Fruit fly (Drosophila melanogaster) whole organism, embryonic: ENCODE data around the gene CG43116.

Experiments
- B-H1 ChIP-seq: fragments of 200-800 bp; sonication (Bioruptor generic); IDR thresholded peaks from 3 replicates; pipeline ENCODE4 v1.3.6; 2022; ENCODE audit warnings: missing biosample characterization, missing genetic modification characterization
- B-H2 ChIP-seq: fragments of 200-800 bp; sonication (Bioruptor generic); optimal IDR thresholded peaks from 2 replicates; lab custom pipeline; 2018; ENCODE audit warnings: missing biosample characterization, mild to moderate bottlenecking, missing genetic modification characterization
- BtbVII ChIP-seq: fragments of 200-800 bp; sonication (Bioruptor generic); optimal IDR thresholded peaks from 3 replicates; lab custom pipeline; 2017; ENCODE audit warnings: missing biosample characterization, mild to moderate bottlenecking, missing genetic modification characterization
- CG10543 ChIP-seq: fragments of 200-800 bp; sonication (Bioruptor generic); optimal IDR thresholded peaks from 3 replicates; lab custom pipeline; 2017; ENCODE audit warnings: missing biosample characterization, mild to moderate bottlenecking, missing genetic modification characterization, moderate library complexity
- CG10979 ChIP-seq: fragments of 200-800 bp; sonication (Bioruptor generic); optimal IDR thresholded peaks from 2 replicates; lab custom pipeline; 2018; ENCODE audit warnings: missing biosample characterization, mild to moderate bottlenecking, missing genetic modification characterization, moderate library complexity
- CG11398 ChIP-seq: fragments of 200-800 bp; sonication (Bioruptor generic); optimal IDR thresholded peaks from 2 replicates; lab custom pipeline; 2016; ENCODE audit warnings: missing biosample characterization, missing genetic modification characterization
- CG16815 ChIP-seq: fragments of 200-800 bp; sonication (Bioruptor generic); optimal IDR thresholded peaks from 3 replicates; lab custom pipeline; 2017; ENCODE audit warnings: missing biosample characterization, mild to moderate bottlenecking, missing genetic modification characterization
- CG17186 ChIP-seq: fragments of 200-800 bp; sonication (Bioruptor generic); optimal IDR thresholded peaks from 3 replicates; lab custom pipeline; 2017; ENCODE audit warnings: missing biosample characterization, missing genetic modification reagents, missing genetic modification characterization
- CG17359 ChIP-seq: fragments of 200-800 bp; sonication (Bioruptor generic); optimal IDR thresholded peaks from 3 replicates; lab custom pipeline; 2018; ENCODE audit warnings: missing biosample characterization, mild to moderate bottlenecking, missing genetic modification characterization, moderate library complexity
- CG17385 ChIP-seq: fragments of 200-800 bp; sonication (Bioruptor generic); optimal IDR thresholded peaks from 3 replicates; lab custom pipeline; 2018; ENCODE audit warnings: missing biosample characterization, mild to moderate bottlenecking, missing genetic modification characterization
- CG33557 ChIP-seq: fragments of 200-800 bp; sonication (Bioruptor generic); optimal IDR thresholded peaks from 2 replicates; lab custom pipeline; 2019; ENCODE audit warnings: missing biosample characterization, mild to moderate bottlenecking, missing genetic modification characterization, moderate library complexity
- CG4328 ChIP-seq: fragments of 200-800 bp; sonication (Bioruptor generic); optimal IDR thresholded peaks from 3 replicates; lab custom pipeline; 2017; ENCODE audit warnings: missing biosample characterization, missing genetic modification reagents, missing genetic modification characterization
- CG5245 ChIP-seq: fragments of 200-800 bp; sonication (Bioruptor generic); optimal IDR thresholded peaks from 3 replicates; lab custom pipeline; 2016; ENCODE audit warnings: missing biosample characterization, missing genetic modification characterization
- CG7372 ChIP-seq: fragments of 200-800 bp; sonication (Bioruptor generic); IDR thresholded peaks from 2 replicates; pipeline ENCODE4 v1.3.6; 2022; ENCODE audit warnings: missing biosample characterization, missing genetic modification characterization
- CG7928 ChIP-seq: fragments of 200-800 bp; sonication (Bioruptor generic); optimal IDR thresholded peaks from 2 replicates; lab custom pipeline; 2017; ENCODE audit warnings: missing biosample characterization, mild to moderate bottlenecking, missing genetic modification characterization
- CG8359 ChIP-seq: fragments of 200-800 bp; sonication (Bioruptor generic); optimal IDR thresholded peaks from 2 replicates; lab custom pipeline; 2017; ENCODE audit warnings: missing biosample characterization, mild to moderate bottlenecking, missing genetic modification characterization, borderline replicate concordance
- CG8944 ChIP-seq: fragments of 200-800 bp; sonication (Bioruptor generic); optimal IDR thresholded peaks from 3 replicates; lab custom pipeline; 2016; ENCODE audit warnings: missing biosample characterization, missing genetic modification characterization
- CG9932 ChIP-seq: fragments of 200-800 bp; sonication (Bioruptor generic); IDR thresholded peaks from 2 replicates; pipeline ENCODE4 v1.3.6; 2022; ENCODE audit warnings: missing biosample characterization, missing genetic modification characterization
- D ChIP-seq, 2 experiments: fragments of 200-800 bp in 1 of 2; fragments of >200 bp in 1 of 2; sonication (Bioruptor generic) in 1 of 2; optimal IDR thresholded peaks; 2 replicates in 1 of 2; 3 replicates in 1 of 2; lab custom pipeline; 2017; ENCODE audit warnings: mild to moderate bottlenecking in 1 of 2, missing biosample characterization in 1 of 2, missing genetic modification characterization in 1 of 2, missing genetic modification reagents in 1 of 2
- D19A ChIP-seq: fragments of 200-800 bp; optimal IDR thresholded peaks from 3 replicates; lab custom pipeline; 2019; ENCODE audit warnings: missing biosample characterization, mild to moderate bottlenecking, missing genetic modification characterization, moderate library complexity
- Ets65A ChIP-seq: fragments of 200-800 bp; sonication (Bioruptor generic); peaks from one replicate; lab custom pipeline; 2016; ENCODE audit warnings: missing biosample characterization, missing genetic modification characterization
- Hr51 ChIP-seq, 2 experiments: fragments of 200-800 bp; sonication (Bioruptor generic); optimal IDR thresholded peaks; 2 replicates in 1 of 2; 3 replicates in 1 of 2; lab custom pipeline; 2016 to 2018; ENCODE audit warnings: missing biosample characterization in 2 of 2, missing genetic modification characterization in 2 of 2, mild to moderate bottlenecking in 1 of 2, moderate library complexity in 1 of 2
- Hsf ChIP-seq: fragments of 200-800 bp; sonication (Bioruptor generic); optimal IDR thresholded peaks from 3 replicates; lab custom pipeline; 2016; ENCODE audit warnings: missing biosample characterization, missing genetic modification characterization
- Max ChIP-seq: fragments of 200-800 bp; sonication (Bioruptor generic); optimal IDR thresholded peaks from 2 replicates; lab custom pipeline; 2016; ENCODE audit warnings: missing biosample characterization, mild to moderate bottlenecking, missing genetic modification characterization
- Neu2 ChIP-seq: fragments of 200-800 bp; sonication (Bioruptor generic); optimal IDR thresholded peaks from 3 replicates; lab custom pipeline; 2016; ENCODE audit warnings: missing biosample characterization, missing genetic modification characterization, borderline replicate concordance
- Ravus ChIP-seq: fragments of 200-800 bp; sonication (Bioruptor generic); IDR thresholded peaks from 2 replicates; pipeline ENCODE4 v1.3.6; 2022; ENCODE audit warnings: missing biosample characterization, missing genetic modification characterization
- Sin3A ChIP-seq: fragments of >200 bp; optimal IDR thresholded peaks from 2 replicates; lab custom pipeline; 2018
- Trl ChIP-seq, 3 experiments: fragments of >200 bp in 2 of 3; fragments of 200-800 bp in 1 of 3; sonication (Bioruptor generic) in 1 of 3; optimal IDR thresholded peaks; 2 replicates in 1 of 3; 3 replicates in 2 of 3; lab custom pipeline; 2016 to 2017; ENCODE audit warnings: missing biosample characterization in 1 of 3, missing genetic modification characterization in 1 of 3
- ato ChIP-seq: fragments of 200-800 bp; sonication (Bioruptor generic); IDR thresholded peaks from 2 replicates; pipeline ENCODE4 v1.3.6; 2022; ENCODE audit warnings: missing biosample characterization, missing genetic modification characterization; ENCODE audit not compliant: partially characterized antibody
- bab2 ChIP-seq: fragments of 200-800 bp; sonication (Bioruptor generic); optimal IDR thresholded peaks from 2 replicates; lab custom pipeline; 2016; ENCODE audit warnings: missing biosample characterization, missing genetic modification characterization
- bowl ChIP-seq: fragments of 200-800 bp; sonication (Bioruptor generic); IDR thresholded peaks from 2 replicates; pipeline ENCODE4 v1.3.6; 2022; ENCODE audit warnings: missing biosample characterization, missing genetic modification characterization
- chn ChIP-seq: fragments of 200-800 bp; sonication (Bioruptor generic); optimal IDR thresholded peaks from 2 replicates; lab custom pipeline; 2016; ENCODE audit warnings: missing biosample characterization, missing genetic modification characterization
- crp ChIP-seq, 2 experiments: fragments of 200-800 bp; sonication (Bioruptor generic); optimal IDR thresholded peaks; 2 replicates in 1 of 2; 3 replicates in 1 of 2; lab custom pipeline; 2017; ENCODE audit warnings: missing biosample characterization in 2 of 2, missing genetic modification characterization in 2 of 2, mild to moderate bottlenecking in 1 of 2, moderate library complexity in 1 of 2
- dan ChIP-seq: fragments of 200-800 bp; sonication (Bioruptor generic); IDR thresholded peaks from 2 replicates; pipeline ENCODE4 v1.3.6; 2022; ENCODE audit warnings: missing biosample characterization, missing genetic modification characterization
- dpn ChIP-seq, 2 experiments: fragments of 200-800 bp; sonication (Bioruptor generic); optimal IDR thresholded peaks; 3 replicates each; lab custom pipeline; 2016; ENCODE audit warnings: missing biosample characterization in 2 of 2, missing genetic modification characterization in 2 of 2
- en ChIP-seq: fragments of 200-800 bp; sonication (Bioruptor generic); optimal IDR thresholded peaks from 2 replicates; lab custom pipeline; 2016; ENCODE audit warnings: missing biosample characterization, missing genetic modification characterization
- esg ChIP-seq: fragments of 200-800 bp; sonication (Bioruptor generic); conservative IDR thresholded peaks from 2 replicates; pipeline ENCODE4 v1.3.6; 2022; ENCODE audit warnings: missing biosample characterization, missing genetic modification characterization
- ewg ChIP-seq: fragments of 200-800 bp; sonication (Bioruptor generic); optimal IDR thresholded peaks from 3 replicates; lab custom pipeline; 2017; ENCODE audit warnings: mild to moderate bottlenecking, missing biosample characterization, missing genetic modification reagents, missing genetic modification characterization
- eyg ChIP-seq: fragments of 200-800 bp; sonication (Bioruptor generic); optimal IDR thresholded peaks from 3 replicates; lab custom pipeline; 2016; ENCODE audit warnings: missing biosample characterization, missing genetic modification characterization
- gt ChIP-seq: fragments of 200-800 bp; sonication (Bioruptor generic); IDR thresholded peaks from 2 replicates; pipeline ENCODE4 v1.3.6; 2022; ENCODE audit warnings: missing biosample characterization, missing genetic modification characterization
- klu ChIP-seq: fragments of 200-800 bp; sonication (Bioruptor generic); IDR thresholded peaks from 2 replicates; pipeline ENCODE4 v1.3.6; 2022; ENCODE audit warnings: missing biosample characterization, missing genetic modification characterization
- maf-S ChIP-seq: fragments of 200-800 bp; sonication (Bioruptor generic); optimal IDR thresholded peaks from 2 replicates; lab custom pipeline; 2016; ENCODE audit warnings: missing biosample characterization, missing genetic modification characterization
- odd ChIP-seq: fragments of 200-800 bp; sonication (Bioruptor generic); optimal IDR thresholded peaks from 2 replicates; lab custom pipeline; 2017; ENCODE audit warnings: missing biosample characterization, mild to moderate bottlenecking, missing genetic modification characterization
- onecut ChIP-seq: fragments of 200-800 bp; sonication (Bioruptor generic); IDR thresholded peaks from 2 replicates; pipeline ENCODE4 v1.3.6; 2022; ENCODE audit warnings: missing biosample characterization, missing genetic modification characterization
- otp ChIP-seq: fragments of 200-800 bp; sonication (Bioruptor generic); IDR thresholded peaks from 3 replicates; pipeline ENCODE4, ENCODE4 v1.3.6; 2022; ENCODE audit warnings: missing biosample characterization, missing genetic modification characterization
- pho ChIP-seq: fragments of 200-800 bp; sonication (Bioruptor generic); optimal IDR thresholded peaks from 2 replicates; lab custom pipeline; 2016; ENCODE audit warnings: missing biosample characterization, missing genetic modification characterization
- repo ChIP-seq: fragments of 200-800 bp; sonication (Bioruptor generic); optimal IDR thresholded peaks from 2 replicates; lab custom pipeline; 2016; ENCODE audit warnings: missing biosample characterization, missing genetic modification characterization
- sob ChIP-seq: fragments of 200-800 bp; sonication (Bioruptor generic); IDR thresholded peaks from 2 replicates; pipeline ENCODE4 v1.3.6; 2022; ENCODE audit warnings: missing biosample characterization, missing genetic modification characterization

Gene CG43116

dm6 chr3R:26020244-26021171 lies 23.7 kb upstream of the CG43116 start (continued):
- TF ChIP-seq BtbVII (GFP tag; lab: Kevin White, UChicago): peak; percentile 54
- peak; percentile 12 for TF ChIP-seq bab2 (GFP tag; lab: Kevin White, UChicago)
- TF ChIP-seq klu: no peak
- no peak for TF ChIP-seq en (GFP tag; lab: Kevin White, UChicago)
- no peak for TF ChIP-seq Ravus (GFP tag; lab: Robert Waterston, UW)
- TF ChIP-seq CG8944 (GFP tag; lab: Kevin White, UChicago): no peak
- peak; percentile 25; the same call in 1 of the 2 replicates for TF ChIP-seq CG7372 (GFP tag; lab: Robert Waterston, UW)
- TF ChIP-seq ewg (GFP tag; lab: Kevin White, UChicago): peak; percentile 45
- TF ChIP-seq Sin3A: no peak
- no peak for TF ChIP-seq B-H2 (GFP tag; lab: Kevin White, UChicago)
- peak; percentile 57 for TF ChIP-seq D19A (tag; lab: Kevin White, UChicago)
- peak; percentile 47; the same call in 2 of the 3 replicates for TF ChIP-seq B-H1
- TF ChIP-seq onecut: 0 out of 2 replicates have a peak, but pooled peaks have one; percentile 15
- TF ChIP-seq sob (GFP tag; lab: Robert Waterston, UW): peak; percentile 57
- no peak for TF ChIP-seq otp (GFP tag; lab: Robert Waterston, UW)
- no peak for TF ChIP-seq CG7928 (GFP tag; lab: Kevin White, UChicago)
- no peak for TF ChIP-seq Neu2 (GFP tag; lab: Kevin White, UChicago)
- TF ChIP-seq CG10979 (tag; lab: Kevin White, UChicago): peak; percentile 84
- TF ChIP-seq CG11398 (GFP tag; lab: Kevin White, UChicago): no peak
- peak; percentile 22 for TF ChIP-seq Hsf (GFP tag; lab: Kevin White, UChicago)
- TF ChIP-seq CG17359 (tag; lab: Kevin White, UChicago): peak; percentile 77
- TF ChIP-seq bowl (GFP tag; lab: Robert Waterston, UW): no peak
- TF ChIP-seq D (optimal IDR thresholded peaks at IDR 0.05; lab: Kevin White, UChicago): no peak
- TF ChIP-seq D (GFP tag; optimal IDR thresholded peaks at IDR 0.05; lab: Kevin White, UChicago): peak; percentile 50
- TF ChIP-seq Max (GFP tag; lab: Kevin White, UChicago): peak; percentile 32
- no peak for TF ChIP-seq dan (GFP tag; lab: Robert Waterston, UW)
- TF ChIP-seq odd (GFP tag; lab: Kevin White, UChicago): peak; percentile 43
- no peak for TF ChIP-seq chn (GFP tag; lab: Kevin White, UChicago)
- peak; percentile 31; the same call in 1 of the 2 replicates for TF ChIP-seq ato (GFP tag; lab: Robert Waterston, UW)
- no peak for TF ChIP-seq repo (GFP tag; lab: Kevin White, UChicago)
- TF ChIP-seq crp (GFP tag; optimal IDR thresholded peaks at IDR 0.05; lab: Kevin White, UChicago): peak in 1 of 2 experiments; percentile 21
- peak in 1 of 2 experiments; percentile 82 for TF ChIP-seq Hr51 (GFP tag; optimal IDR thresholded peaks at IDR 0.05; lab: Kevin White, UChicago)
- TF ChIP-seq eyg: no peak
- no peak for TF ChIP-seq gt (GFP tag; lab: Robert Waterston, UW)
- TF ChIP-seq CG5245 (GFP tag; lab: Kevin White, UChicago): peak; percentile 52
- peak; percentile 49 for TF ChIP-seq CG16815 (GFP tag; lab: Kevin White, UChicago)
- TF ChIP-seq Ets65A: no peak
- peak; percentile 54 to 73 for TF ChIP-seq Trl (optimal IDR thresholded peaks at IDR 0.05; lab: Kevin White, UChicago)
- no peak for TF ChIP-seq Trl (GFP tag; optimal IDR thresholded peaks at IDR 0.05; lab: Kevin White, UChicago)
- peak; percentile 22 for TF ChIP-seq CG8359 (GFP tag; lab: Kevin White, UChicago)
- peak; percentile 11 for TF ChIP-seq CG33557
- TF ChIP-seq maf-S: no peak
- peak; percentile 65 for TF ChIP-seq CG17385 (GFP tag; lab: Kevin White, UChicago)
- peak; percentile 56 for TF ChIP-seq esg
- peak in 1 of 2 experiments; percentile 23 for TF ChIP-seq dpn (GFP tag; optimal IDR thresholded peaks at IDR 0.05; lab: Kevin White, UChicago)
- TF ChIP-seq CG10543 (GFP tag; lab: Kevin White, UChicago): peak; percentile 91
- no peak for TF ChIP-seq CG4328 (GFP tag; lab: Kevin White, UChicago)
- TF ChIP-seq CG9932 (GFP tag; lab: Robert Waterston, UW): no peak
- TF ChIP-seq CG17186: no peak
- TF ChIP-seq pho: no peak
